Fruit fly (Drosophila melanogaster) whole organism, prepupa: ENCODE data around the gene CG15286.

ENCODE experiments used
- Blimp-1 ChIP-seq: fragments of 200-800 bp; sonication (Bioruptor generic); optimal IDR thresholded peaks from 3 replicates; lab custom pipeline; 2017; ENCODE audit warnings: missing biosample characterization, missing genetic modification characterization, mild to moderate bottlenecking, moderate library complexity, missing genetic modification reagents
- CG10669 ChIP-seq: fragments of 200-800 bp; sonication (Bioruptor generic); optimal IDR thresholded peaks from 3 replicates; lab custom pipeline; 2018; ENCODE audit warnings: missing biosample characterization, mild to moderate bottlenecking, missing genetic modification characterization, moderate library complexity
- CG11294 ChIP-seq: fragments of 200-800 bp; sonication (Bioruptor generic); IDR thresholded peaks from 2 replicates; pipeline ENCODE4 v1.3.6; 2022; ENCODE audit warnings: missing biosample characterization, missing genetic modification characterization
- CG11902 ChIP-seq: fragments of 200-800 bp; sonication (Bioruptor generic); optimal IDR thresholded peaks from 3 replicates; lab custom pipeline; 2016; ENCODE audit warnings: missing biosample characterization, missing genetic modification characterization
- CG15336 ChIP-seq: fragments of 200-800 bp; sonication (Bioruptor generic); IDR thresholded peaks from 2 replicates; pipeline ENCODE4 v1.3.6; 2022; ENCODE audit warnings: missing biosample characterization, missing genetic modification characterization
- CG1621 ChIP-seq: fragments of 200-800 bp; sonication (Bioruptor generic); optimal IDR thresholded peaks from 3 replicates; lab custom pipeline; 2018; ENCODE audit warnings: missing biosample characterization, mild to moderate bottlenecking, missing genetic modification characterization
- CG16779 ChIP-seq: fragments of 200-800 bp; sonication (Bioruptor generic); optimal IDR thresholded peaks from 3 replicates; lab custom pipeline; 2017; ENCODE audit warnings: missing biosample characterization, mild to moderate bottlenecking, missing genetic modification characterization
- CG3032 ChIP-seq: fragments of 200-800 bp; optimal IDR thresholded peaks from 2 replicates; lab custom pipeline; 2019; ENCODE audit warnings: missing biosample characterization, mild to moderate bottlenecking, missing genetic modification characterization, moderate library complexity
- CG34406 ChIP-seq: fragments of 200-800 bp; sonication (Bioruptor generic); optimal IDR thresholded peaks from 3 replicates; lab custom pipeline; 2016; ENCODE audit warnings: missing biosample characterization, missing genetic modification characterization
- CG3919 ChIP-seq: fragments of 200-800 bp; sonication (Bioruptor generic); optimal IDR thresholded peaks from 3 replicates; lab custom pipeline; 2016; ENCODE audit warnings: missing biosample characterization, missing genetic modification characterization
- CG7368 ChIP-seq: fragments of 200-800 bp; sonication (Bioruptor generic); optimal IDR thresholded peaks from 3 replicates; lab custom pipeline; 2016; ENCODE audit warnings: missing biosample characterization, missing genetic modification characterization
- CG8119 ChIP-seq: fragments of 200-800 bp; sonication (Bioruptor generic); IDR thresholded peaks from 3 replicates; pipeline ENCODE4 v1.3.6; 2022; ENCODE audit warnings: missing biosample characterization, missing genetic modification characterization
- CG8319 ChIP-seq: fragments of 200-800 bp; sonication (Bioruptor generic); optimal IDR thresholded peaks from 3 replicates; lab custom pipeline; 2016; ENCODE audit warnings: missing biosample characterization, missing genetic modification characterization
- CG8632 ChIP-seq: fragments of 200-800 bp; sonication (Bioruptor generic); optimal IDR thresholded peaks from 3 replicates; lab custom pipeline; 2016; ENCODE audit warnings: missing biosample characterization, missing genetic modification characterization
- Ets21C ChIP-seq: fragments of 200-800 bp; sonication (Bioruptor generic); optimal IDR thresholded peaks from 3 replicates; lab custom pipeline; 2016; ENCODE audit warnings: missing biosample characterization, missing genetic modification characterization
- Gug ChIP-seq: fragments of 200-800 bp; sonication (Bioruptor generic); IDR thresholded peaks from 2 replicates; pipeline ENCODE4 v1.3.6; 2022; ENCODE audit warnings: missing biosample characterization, missing genetic modification characterization
- Hr38 ChIP-seq: sonication (Bioruptor generic); optimal IDR thresholded peaks from 2 replicates; lab custom pipeline; 2016; ENCODE audit warnings: missing biosample characterization, missing genetic modification characterization
- Hr39 ChIP-seq: fragments of 200-800 bp; sonication (Bioruptor generic); optimal IDR thresholded peaks from 2 replicates; lab custom pipeline; 2016; ENCODE audit warnings: missing biosample characterization, missing genetic modification characterization
- Hr4 ChIP-seq: fragments of 200-800 bp; sonication (Bioruptor generic); optimal IDR thresholded peaks from 3 replicates; lab custom pipeline; 2016; ENCODE audit warnings: missing biosample characterization, missing genetic modification characterization
- Smox ChIP-seq: fragments of 200-800 bp; sonication (Bioruptor generic); optimal IDR thresholded peaks from 3 replicates; lab custom pipeline; 2016; ENCODE audit warnings: missing biosample characterization, missing genetic modification characterization
- Sox102F ChIP-seq: fragments of 200-800 bp; sonication (Bioruptor generic); optimal IDR thresholded peaks from 2 replicates; lab custom pipeline; 2016; ENCODE audit warnings: missing biosample characterization, mild to moderate bottlenecking, missing genetic modification characterization
- Sox14 ChIP-seq: fragments of 200-800 bp; sonication (Bioruptor generic); optimal IDR thresholded peaks from 3 replicates; lab custom pipeline; 2016; ENCODE audit warnings: missing biosample characterization, missing genetic modification characterization
- achi ChIP-seq: fragments of 200-800 bp; sonication (Bioruptor generic); optimal IDR thresholded peaks from 3 replicates; lab custom pipeline; 2016; ENCODE audit warnings: missing biosample characterization, missing genetic modification characterization
- acj6 ChIP-seq: fragments of 200-800 bp; sonication (Bioruptor generic); optimal IDR thresholded peaks from 3 replicates; lab custom pipeline; 2016; ENCODE audit warnings: missing biosample characterization, missing genetic modification characterization
- dac ChIP-seq: fragments of 200-800 bp; sonication (Bioruptor generic); optimal IDR thresholded peaks from 2 replicates; lab custom pipeline; 2017; ENCODE audit warnings: missing biosample characterization, mild to moderate bottlenecking, missing genetic modification characterization
- dsx ChIP-seq: fragments of 200-800 bp; optimal IDR thresholded peaks from 3 replicates; lab custom pipeline; 2019; ENCODE audit warnings: missing biosample characterization, mild to moderate bottlenecking, missing genetic modification characterization, moderate library complexity; ENCODE audit not compliant: poor library complexity, severe bottlenecking
- eg ChIP-seq: fragments of 200-800 bp; sonication (Bioruptor generic); IDR thresholded peaks from 3 replicates; pipeline ENCODE4 v1.3.6; 2022; ENCODE audit warnings: missing biosample characterization, missing genetic modification characterization
- esn ChIP-seq: fragments of 200-800 bp; sonication (Bioruptor generic); optimal IDR thresholded peaks from 2 replicates; lab custom pipeline; 2016; ENCODE audit warnings: missing biosample characterization, mild to moderate bottlenecking, missing genetic modification characterization, moderate library complexity
- fd59A ChIP-seq: fragments of 200-800 bp; sonication (Bioruptor generic); optimal IDR thresholded peaks from 2 replicates; lab custom pipeline; 2017; ENCODE audit warnings: missing biosample characterization, mild to moderate bottlenecking, missing genetic modification characterization, missing genetic modification reagents
- net ChIP-seq: fragments of 200-800 bp; sonication (Bioruptor generic); optimal IDR thresholded peaks from 3 replicates; lab custom pipeline; 2016; ENCODE audit warnings: missing biosample characterization, missing genetic modification characterization
- pdm3 ChIP-seq: fragments of 200-800 bp; sonication (Bioruptor generic); optimal IDR thresholded peaks from 3 replicates; lab custom pipeline; 2016; ENCODE audit warnings: missing biosample characterization, missing genetic modification characterization
- spab ChIP-seq: fragments of 200-800 bp; sonication (Bioruptor generic); optimal IDR thresholded peaks from 2 replicates; lab custom pipeline; 2017; ENCODE audit warnings: missing biosample characterization, mild to moderate bottlenecking, missing genetic modification characterization, missing genetic modification reagents
- topi ChIP-seq: fragments of 200-800 bp; sonication (Bioruptor generic); optimal IDR thresholded peaks from 3 replicates; lab custom pipeline; 2016; ENCODE audit warnings: missing biosample characterization, missing genetic modification characterization

Gene CG15286

DNA sequence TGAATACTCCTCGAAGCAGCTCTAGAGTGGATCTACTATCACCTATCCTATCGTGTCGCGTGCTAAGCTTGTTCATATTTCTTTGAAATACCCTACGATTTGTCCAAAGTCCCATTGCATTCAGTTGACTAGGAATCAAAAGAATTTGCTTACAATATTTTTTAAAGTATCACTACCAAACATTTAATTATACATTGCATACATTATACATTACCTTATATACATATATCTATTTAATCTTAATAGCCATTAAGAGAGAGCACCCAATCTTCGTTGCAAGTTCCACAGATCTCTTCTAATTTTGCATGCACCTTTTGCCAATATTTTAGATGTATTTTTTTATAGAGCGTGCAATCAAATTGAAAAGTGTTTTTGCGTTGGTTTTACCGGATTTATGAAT is 19.4 kb upstream of the CG15286 start (continued):
- TF ChIP-seq achi (GFP tag; lab: Kevin White, UChicago) (peak; percentile 40), pdm3 (peak; percentile 1), dac (GFP tag; lab: Kevin White, UChicago) (peak; percentile 30), CG15336 (GFP tag; lab: Robert Waterston, UW) (peak; percentile 87), eg (GFP tag; lab: Robert Waterston, UW) (peak; percentile 80; the same call in 2 of the 3 replicates), CG1621 (no peak)

DNA sequence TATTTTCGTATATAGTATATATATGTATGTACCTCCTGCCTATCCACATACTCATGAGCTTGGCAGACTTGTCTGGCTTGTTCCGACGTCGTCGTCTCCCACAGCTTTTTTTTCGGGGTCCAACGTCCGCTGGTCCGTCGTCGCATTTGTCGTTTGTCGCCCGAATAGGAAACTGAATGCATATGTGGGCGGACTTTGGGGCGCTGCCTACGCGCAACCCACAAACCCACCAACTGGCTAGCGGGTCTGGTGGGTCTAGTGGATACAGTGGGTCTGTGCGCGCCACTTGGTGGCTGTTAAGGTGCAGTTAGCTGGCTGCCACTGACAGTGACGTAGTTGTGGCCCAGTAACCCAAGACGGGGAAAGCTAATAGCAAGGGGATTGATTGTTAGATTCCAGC is 19.0 kb upstream of the CG15286 start:
- TF ChIP-seq Ets21C (GFP tag; lab: Kevin White, UChicago) (no peak), CG8319 (no peak), net (GFP tag; lab: Kevin White, UChicago) (no peak), CG11294 (GFP tag; lab: Robert Waterston, UW) (no peak), spab (GFP tag; lab: Kevin White, UChicago) (no peak), CG8632 (GFP tag; lab: Kevin White, UChicago) (no peak), CG10669 (GFP tag; lab: Kevin White, UChicago) (no peak), Sox14 (GFP tag; lab: Kevin White, UChicago) (no peak), Hr38 (GFP tag; lab: Kevin White, UChicago) (no peak), eg (GFP tag; lab: Robert Waterston, UW) (no peak)

DNA sequence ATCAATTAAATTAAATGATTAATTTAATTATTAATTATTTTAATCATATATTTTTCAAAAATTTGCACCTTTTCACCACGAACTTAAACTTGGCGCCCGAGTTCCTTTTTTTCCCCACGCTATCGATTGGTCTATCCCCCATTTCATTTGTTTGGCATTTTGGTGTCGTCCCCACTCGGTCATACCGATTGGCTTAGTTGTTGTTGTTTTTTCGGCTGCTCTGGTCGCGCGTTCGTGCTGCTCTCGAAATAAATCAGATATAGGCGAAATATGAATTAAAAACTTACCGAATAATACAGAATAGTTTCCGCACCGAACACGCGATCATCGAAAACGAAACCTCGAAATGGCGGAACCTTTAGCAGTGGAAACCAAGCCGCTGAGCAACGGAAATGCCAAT is 4.1 kb upstream of the CG15286 start, which contains the start of gene CG33090:
Gene CG33090 (plus strand): TSS at position 194 of the 400 bp plus-strand sequence.
- TF ChIP-seq eg (GFP tag; lab: Robert Waterston, UW) (0 out of 3 replicates have a peak, but pooled peaks have one; percentile 13), dac (GFP tag; lab: Kevin White, UChicago) (no peak)

DNA sequence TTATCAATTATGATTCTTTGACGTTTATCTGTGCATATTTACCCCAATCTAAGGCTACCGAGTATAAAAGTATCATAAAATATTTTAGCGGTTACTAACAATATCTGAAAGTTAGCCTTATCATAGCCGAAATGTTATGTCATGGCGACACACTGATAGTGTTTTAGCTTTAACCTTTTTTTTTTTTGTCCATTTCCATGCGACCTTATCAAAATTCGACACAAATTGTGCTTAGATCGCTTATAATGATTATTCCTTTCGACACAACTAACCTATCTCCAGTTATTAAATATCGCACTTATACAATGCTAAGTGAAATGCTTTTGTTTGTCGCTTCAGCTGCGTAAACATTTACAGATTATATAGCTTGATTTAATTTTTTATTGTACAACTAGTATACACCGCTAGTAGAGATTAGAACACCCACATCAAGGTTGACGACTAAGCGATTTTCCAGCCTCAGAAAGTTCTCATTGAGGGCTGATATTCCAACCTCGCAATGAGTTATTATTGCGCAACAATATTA is 1.7 kb upstream of the CG15286 start:
- TF ChIP-seq Gug (GFP tag; lab: Robert Waterston, UW) = no peak
- no peak for TF ChIP-seq acj6 (GFP tag; lab: Kevin White, UChicago)
- no peak for TF ChIP-seq topi
- no peak for TF ChIP-seq CG3919
- TF ChIP-seq dsx = no peak
- TF ChIP-seq Smox (GFP tag; lab: Kevin White, UChicago) = no peak
- TF ChIP-seq CG8319 = no peak
- TF ChIP-seq CG10669 (GFP tag; lab: Kevin White, UChicago) = no peak
- no peak for TF ChIP-seq esn
- TF ChIP-seq Sox14 (GFP tag; lab: Kevin White, UChicago) = no peak
- TF ChIP-seq net (GFP tag; lab: Kevin White, UChicago) = no peak
- no peak for TF ChIP-seq Sox102F (GFP tag; lab: Kevin White, UChicago)
- TF ChIP-seq fd59A (GFP tag; lab: Kevin White, UChicago) = no peak
- TF ChIP-seq CG7368 (GFP tag; lab: Kevin White, UChicago) = no peak
- no peak for TF ChIP-seq CG34406 (GFP tag; lab: Kevin White, UChicago)
- no peak for TF ChIP-seq Blimp-1 (GFP tag; lab: Kevin White, UChicago)
- TF ChIP-seq CG3032 (tag; lab: Kevin White, UChicago) = no peak
- no peak for TF ChIP-seq CG11902 (GFP tag; lab: Kevin White, UChicago)
- TF ChIP-seq dac (GFP tag; lab: Kevin White, UChicago) = no peak
- no peak for TF ChIP-seq Hr4 (GFP tag; lab: Kevin White, UChicago)

DNA sequence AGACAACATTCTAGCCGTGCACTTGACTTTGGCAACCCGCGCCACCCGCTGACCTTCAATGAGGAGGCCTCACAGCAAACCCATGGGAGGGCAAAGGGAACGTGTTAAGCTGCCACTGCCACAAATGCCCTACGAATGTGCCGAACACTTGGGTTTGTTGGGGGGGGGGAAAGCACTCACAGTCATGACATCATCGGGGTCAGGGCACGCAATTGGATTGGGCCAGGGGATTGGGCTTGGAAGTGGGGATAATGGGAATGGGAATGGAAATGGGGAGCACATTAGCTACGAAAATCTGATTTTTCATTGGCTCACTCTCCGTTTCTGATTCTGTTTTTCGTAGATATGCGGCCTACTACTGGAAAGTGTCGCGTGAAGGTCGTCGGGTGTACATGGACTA is 2.9 kb downstream of the CG15286 start:
- no peak for TF ChIP-seq Hr39
- TF ChIP-seq dsx = no peak

DNA sequence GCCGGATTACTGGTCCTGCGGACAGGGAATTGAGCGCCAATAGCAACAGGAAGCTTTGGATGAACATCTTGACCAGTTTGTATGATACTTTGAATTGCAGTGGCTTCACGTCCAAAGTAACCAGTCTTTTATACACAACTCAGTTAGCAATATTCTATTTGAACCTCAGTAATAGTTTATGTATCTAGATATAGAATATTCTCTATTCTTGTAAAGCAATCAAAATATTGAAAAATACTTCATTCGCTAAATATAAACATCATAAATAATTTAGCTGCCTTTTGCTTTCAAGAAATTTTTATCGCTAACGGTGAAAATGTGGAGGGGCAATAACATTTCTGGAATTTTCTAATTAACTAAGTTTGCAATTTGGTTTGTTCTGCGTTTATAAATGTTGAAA is 8.5 kb downstream of the CG15286 start, which contains the start of gene Send2:
Gene Send2 (minus strand): TSS at position 101 of the 400 bp plus-strand sequence.
- TF ChIP-seq dsx (no peak), topi (no peak), Blimp-1 (GFP tag; lab: Kevin White, UChicago) (no peak), CG16779 (tag; lab: Kevin White, UChicago) (no peak), dac (GFP tag; lab: Kevin White, UChicago) (no peak), CG8119 (no peak)
